Worm (Caenorhabditis elegans) whole organism, L4 larva: ENCODE results near the gene K07H8.11.

Experiments
- ama-1 ChIP-seq: fragments of 150-350 bp; optimal IDR thresholded peaks from 2 replicates; lab custom pipeline; 2014; ENCODE audit warnings: inconsistent platforms, mixed read lengths
- ceh-82 ChIP-seq: sonication (generic microtip); optimal IDR thresholded peaks from 2 replicates; lab custom pipeline; 2017; ENCODE audit warnings: missing biosample characterization, missing genetic modification characterization
- lin-29 ChIP-seq: fragments of 200-800 bp; sonication (Bioruptor generic); IDR thresholded peaks from 2 replicates; pipeline ENCODE4 v1.3.6; 2022; ENCODE audit warnings: missing genetic modification reagents, missing genetic modification characterization, missing compliant biosample characterization
- unc-62 ChIP-seq, 3 experiments: fragments of 150-350 bp in 1 of 3; sonication (generic microtip); optimal IDR thresholded peaks in 2 of 3; peaks in 1 of 3; 1 replicate in 1 of 3; 2 replicates in 2 of 3; lab custom pipeline; 2014 to 2017; ENCODE audit warnings: missing biosample characterization in 3 of 3, missing genetic modification characterization in 3 of 3, missing genetic modification reagents in 3 of 3, missing genotype in 1 of 3
- zfp-3 ChIP-seq: fragments of 200-800 bp; sonication (Bioruptor generic); conservative IDR thresholded peaks from 2 replicates; pipeline ENCODE4 v1.3.6; 2022; ENCODE audit warnings: missing genetic modification reagents, missing genetic modification characterization, missing compliant biosample characterization
- zip-11 ChIP-seq: fragments of 200-800 bp; sonication (Bioruptor generic); IDR thresholded peaks from 2 replicates; pipeline ENCODE4 v1.3.6; 2022; ENCODE audit warnings: missing genetic modification characterization, missing compliant biosample characterization

DNA sequence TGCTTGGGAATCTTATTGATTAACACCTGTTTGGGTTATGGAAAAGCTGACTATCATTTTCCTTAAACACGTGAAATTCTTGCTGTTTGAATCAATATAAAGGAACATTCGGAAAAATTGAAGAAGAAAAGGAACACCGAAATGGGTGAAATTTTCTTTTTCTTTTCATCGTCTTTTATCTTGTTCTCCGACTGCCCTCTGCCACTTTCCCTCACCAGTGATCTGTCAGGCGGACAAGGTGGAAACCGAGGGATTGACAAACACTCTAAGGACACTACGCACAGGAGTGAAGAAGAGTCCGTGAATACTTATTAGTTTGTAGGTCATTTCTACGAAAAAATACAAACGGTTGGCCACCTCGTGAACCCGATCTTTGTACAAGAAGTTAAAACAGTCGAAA, 41.9 kb downstream of the K07H8.11 start:
- TF ChIP-seq zfp-3 = no peak
- TF ChIP-seq unc-62 (GFP tag; optimal IDR thresholded peaks at IDR 0.05 in 1 of 2; lab: Kevin White, UChicago) = no peak
- TF ChIP-seq unc-62 (tag; optimal IDR thresholded peaks at IDR 0.05; lab: Kevin White, UChicago) = no peak
- TF ChIP-seq ama-1 (lab: Kevin White, UChicago) = no peak
- TF ChIP-seq zip-11 = no peak
- TF ChIP-seq lin-29 = no peak
- no peak for TF ChIP-seq ceh-82
